Worm (Caenorhabditis elegans): ENCODE data around the gene C07A9.12.

- TF ChIP-seq ama-1 (optimal IDR thresholded peaks at IDR 0.05) (no peak), pax-1 (tag; optimal IDR thresholded peaks at IDR 0.05) (peak; percentile 13), tbx-2 (tag; optimal IDR thresholded peaks at IDR 0.05) (no peak), rnt-1 (tag; optimal IDR thresholded peaks at IDR 0.05) (no peak), pha-2 (tag; optimal IDR thresholded peaks at IDR 0.05) (no peak), unc-86 (tag; optimal IDR thresholded peaks at IDR 0.05) (no peak), pha-4 (tag; optimal IDR thresholded peaks at IDR 0.05) (no peak), ceh-30 (tag; optimal IDR thresholded peaks at IDR 0.05) (no peak), eyg-1 (tag; optimal IDR thresholded peaks at IDR 0.05) (no peak), ref-2 (tag; optimal IDR thresholded peaks at IDR 0.05) (no peak), gmeb-2 (tag; optimal IDR thresholded peaks at IDR 0.05) (no peak), pqm-1 (tag; optimal IDR thresholded peaks at IDR 0.05) (no peak)
Measured at ce11 chrIII:9766175-9766574, 38.8 kb upstream of the C07A9.12 start, which contains the start of gene cbp-1.
